In genomic region chrII:4703011-4703410, ce11 we compare ENCODE assay signal across 2 worm cellular contexts.
TF ChIP-seq lines count a peak whose summit lies in the region.

No protein-coding gene starts in this region.

TF ChIP-seq in whole organism, L4 larva, 104 proteins besides CTCF, POLR2A, EP300 and RAD21:
- TF ChIP-seq mep-1 (tag; optimal IDR thresholded peaks at IDR 0.05; lab: Kevin White, UChicago) (peak; percentile 7), F49E8.2 (tag; optimal IDR thresholded peaks at IDR 0.05; lab: Kevin White, UChicago; ENCODE audit: borderline replicate concordance) (peak; percentile 9), lin-38 (GFP tag; IDR thresholded peaks at IDR 0.05; lab: Robert Waterston, UW) (peak; percentile 61), F37D6.2 (tag; optimal IDR thresholded peaks at IDR 0.05; lab: Kevin White, UChicago) (no peak), unc-130 (GFP tag; optimal IDR thresholded peaks at IDR 0.05; lab: Kevin White, UChicago) (peak; percentile 7)

TF ChIP-seq in whole organism, young adult, 124 proteins besides CTCF, POLR2A, EP300 and RAD21:
- no peak for TF ChIP-seq F57A8.1 (GFP tag; optimal IDR thresholded peaks at IDR 0.05; lab: Kevin White, UChicago)
- TF ChIP-seq die-1 (tag; optimal IDR thresholded peaks at IDR 0.05; lab: Kevin White, UChicago): peak; percentile 10
- TF ChIP-seq F23B12.7 (tag; optimal IDR thresholded peaks at IDR 0.05; lab: Kevin White, UChicago; ENCODE audit: insufficient read depth): peak; percentile 19
- no peak for TF ChIP-seq dpl-1 (GFP tag; optimal IDR thresholded peaks at IDR 0.05; lab: Kevin White, UChicago)
- TF ChIP-seq hmg-1.2 (GFP tag; IDR thresholded peaks at IDR 0.05; lab: Robert Waterston, UW): peak; percentile 45
- TF ChIP-seq nhr-80 (tag; optimal IDR thresholded peaks at IDR 0.05; lab: Kevin White, UChicago): no peak
- peak; percentile 78 for TF ChIP-seq madf-6 (GFP tag; IDR thresholded peaks at IDR 0.05; lab: Robert Waterston, UW)
- TF ChIP-seq mcd-1 (GFP tag; IDR thresholded peaks at IDR 0.05; lab: Robert Waterston, UW): no peak
- TF ChIP-seq unc-130 (GFP tag; optimal IDR thresholded peaks at IDR 0.05; lab: Kevin White, UChicago): peak; percentile 66
- TF ChIP-seq attf-6 (GFP tag; IDR thresholded peaks at IDR 0.05; lab: Robert Waterston, UW): peak; percentile 76
- TF ChIP-seq F33H1.4 (GFP tag; IDR thresholded peaks at IDR 0.05; lab: Robert Waterston, UW): peak; percentile 36; the same call in 1 of the 2 replicates
- TF ChIP-seq F55B11.4 (tag; optimal IDR thresholded peaks at IDR 0.05; lab: Kevin White, UChicago; ENCODE audit: borderline replicate concordance, insufficient read depth): no peak
- no peak for TF ChIP-seq B0019.2 (GFP tag; conservative IDR thresholded peaks at IDR 0.05; lab: Robert Waterston, UW)
- no peak for TF ChIP-seq ceh-58 (GFP tag; IDR thresholded peaks at IDR 0.05; lab: Robert Waterston, UW)
- TF ChIP-seq madf-8 (GFP tag; conservative IDR thresholded peaks at IDR 0.05; lab: Robert Waterston, UW): peak; percentile 66
- no peak for TF ChIP-seq tbx-9 (tag; optimal IDR thresholded peaks at IDR 0.05; lab: Kevin White, UChicago; ENCODE audit: borderline replicate concordance)
- TF ChIP-seq Y53G8AR.9 (GFP tag; conservative IDR thresholded peaks at IDR 0.05; lab: Robert Waterston, UW): peak; percentile 83
- peak; percentile 96 for TF ChIP-seq Y79H2A.3 (GFP tag; conservative IDR thresholded peaks at IDR 0.05; lab: Robert Waterston, UW)
- TF ChIP-seq lin-40 (tag; optimal IDR thresholded peaks at IDR 0.05; lab: Kevin White, UChicago): no peak
- no peak for TF ChIP-seq B0261.1 (tag; optimal IDR thresholded peaks at IDR 0.05; lab: Kevin White, UChicago)
- TF ChIP-seq madf-3 (GFP tag; IDR thresholded peaks at IDR 0.05; lab: Robert Waterston, UW): peak; percentile 76
- TF ChIP-seq attf-3 (GFP tag; conservative IDR thresholded peaks at IDR 0.05; lab: Robert Waterston, UW): no peak
- peak; percentile 48 for TF ChIP-seq snpc-3.4 (tag; optimal IDR thresholded peaks at IDR 0.05; lab: Kevin White, UChicago)
- no peak for TF ChIP-seq F37B4.10 (GFP tag; IDR thresholded peaks at IDR 0.05; lab: Robert Waterston, UW)
- TF ChIP-seq snpc-1.1 (tag; optimal IDR thresholded peaks at IDR 0.05; lab: Kevin White, UChicago; ENCODE audit: insufficient read depth): no peak
- TF ChIP-seq egl-18 (GFP tag; IDR thresholded peaks at IDR 0.05; lab: Robert Waterston, UW): no peak
- TF ChIP-seq lin-35 (GFP tag; optimal IDR thresholded peaks at IDR 0.05; lab: Kevin White, UChicago): peak in 1 of 3 experiments; percentile 36
- peak; percentile 57 for TF ChIP-seq D2030.7 (GFP tag; IDR thresholded peaks at IDR 0.05; lab: Robert Waterston, UW)
- TF ChIP-seq dpff-1 (tag; optimal IDR thresholded peaks at IDR 0.05; lab: Kevin White, UChicago): no peak
- TF ChIP-seq efl-1 (GFP tag; optimal IDR thresholded peaks at IDR 0.05; lab: Kevin White, UChicago): peak; percentile 39
- TF ChIP-seq nfya-2 (GFP tag; IDR thresholded peaks at IDR 0.05; lab: Robert Waterston, UW): no peak
- no peak; the same call in none of the 2 replicates for TF ChIP-seq Y95B8A.8 (GFP tag; IDR thresholded peaks at IDR 0.05; lab: Robert Waterston, UW)
- TF ChIP-seq tbp1 (GFP tag; optimal IDR thresholded peaks at IDR 0.05; lab: Kevin White, UChicago): peak; percentile 6
- TF ChIP-seq zfh-2 (GFP tag; conservative IDR thresholded peaks at IDR 0.05; lab: Robert Waterston, UW): no peak
- TF ChIP-seq F22D6.2 (tag; optimal IDR thresholded peaks at IDR 0.05; lab: Kevin White, UChicago): no peak
- peak; percentile 92 for TF ChIP-seq hrde-1 (tag; optimal IDR thresholded peaks at IDR 0.05; lab: Kevin White, UChicago; ENCODE audit: borderline replicate concordance)
- TF ChIP-seq cebp-1 (GFP tag; IDR thresholded peaks at IDR 0.05; lab: Robert Waterston, UW): no peak
- TF ChIP-seq cebp-1 (tag; optimal IDR thresholded peaks at IDR 0.05; lab: Kevin White, UChicago): peak; percentile 58
- no peak; the same call in 1 of the 2 replicates for TF ChIP-seq dox-1 (GFP tag; IDR thresholded peaks at IDR 0.05; lab: Robert Waterston, UW)
- peak; percentile 13 for TF ChIP-seq xnd-1 (tag; optimal IDR thresholded peaks at IDR 0.05; lab: Kevin White, UChicago)
- no peak for TF ChIP-seq pbrm-1 (GFP tag; IDR thresholded peaks at IDR 0.05; lab: Robert Waterston, UW)
- no peak for TF ChIP-seq egl-44 (GFP tag; IDR thresholded peaks at IDR 0.05; lab: Robert Waterston, UW)
- TF ChIP-seq rpc-1 (optimal IDR thresholded peaks at IDR 0.05; lab: Kevin White, UChicago): no peak
- TF ChIP-seq rpc-1 (tag; optimal IDR thresholded peaks at IDR 0.05; lab: Kevin White, UChicago): no peak
- TF ChIP-seq hsf-1 (GFP tag; IDR thresholded peaks at IDR 0.05; lab: Robert Waterston, UW): peak; percentile 80
- TF ChIP-seq ceh-100 (GFP tag; IDR thresholded peaks at IDR 0.05; lab: Robert Waterston, UW): no peak; the same call in 1 of the 2 replicates
- TF ChIP-seq repo-1 (tag; optimal IDR thresholded peaks at IDR 0.05; lab: Kevin White, UChicago): peak; percentile 53
- no peak for TF ChIP-seq lsy-27 (tag; optimal IDR thresholded peaks at IDR 0.05; lab: Kevin White, UChicago; ENCODE audit: borderline replicate concordance, insufficient read depth)
- TF ChIP-seq ccch-3 (GFP tag; optimal IDR thresholded peaks at IDR 0.05; lab: Kevin White, UChicago): no peak
- TF ChIP-seq mes-4 (tag; optimal IDR thresholded peaks at IDR 0.05; lab: Kevin White, UChicago): peak; percentile 28
- peak; percentile 51; the same call in 1 of the 2 replicates for TF ChIP-seq C17E4.6 (GFP tag; IDR thresholded peaks at IDR 0.05; lab: Robert Waterston, UW)
- TF ChIP-seq egrh-3 (GFP tag; IDR thresholded peaks at IDR 0.05; lab: Robert Waterston, UW): no peak
- TF ChIP-seq zim-3 (tag; optimal IDR thresholded peaks at IDR 0.05; lab: Kevin White, UChicago): no peak
- TF ChIP-seq athp-1 (tag; optimal IDR thresholded peaks at IDR 0.05; lab: Kevin White, UChicago): peak; percentile 2
- TF ChIP-seq unc-62 (GFP tag; optimal IDR thresholded peaks at IDR 0.05; lab: Kevin White, UChicago): no peak
- peak; percentile 55 for TF ChIP-seq lsl-1 (GFP tag; optimal IDR thresholded peaks at IDR 0.05; lab: Kevin White, UChicago)
- no peak for TF ChIP-seq ztf-22 (GFP tag; optimal IDR thresholded peaks at IDR 0.05; lab: Kevin White, UChicago)
- 0 out of 2 replicates have a peak, but pooled peaks have one; percentile 28 for TF ChIP-seq nfyb-1 (GFP tag; IDR thresholded peaks at IDR 0.05; lab: Robert Waterston, UW)
- TF ChIP-seq tlf-1 (GFP tag; optimal IDR thresholded peaks at IDR 0.05; lab: Kevin White, UChicago): peak; percentile 64
- TF ChIP-seq T07F8.4 (tag; optimal IDR thresholded peaks at IDR 0.05; lab: Kevin White, UChicago): no peak
- no peak for TF ChIP-seq hlh-26 (GFP tag; conservative IDR thresholded peaks at IDR 0.05; lab: Robert Waterston, UW)
- TF ChIP-seq snpc-1.3 (tag; optimal IDR thresholded peaks at IDR 0.05; lab: Kevin White, UChicago; ENCODE audit: insufficient read depth): peak; percentile 46
- peak; percentile 16 for TF ChIP-seq him-1 (tag; optimal IDR thresholded peaks at IDR 0.05; lab: Kevin White, UChicago)
- TF ChIP-seq atf-7 (tag; optimal IDR thresholded peaks at IDR 0.05; lab: Kevin White, UChicago): peak; percentile 11
- no peak for TF ChIP-seq F52B5.7 (tag; optimal IDR thresholded peaks at IDR 0.05; lab: Kevin White, UChicago)
- no peak for TF ChIP-seq ztf-28 (GFP tag; IDR thresholded peaks at IDR 0.05; lab: Robert Waterston, UW)
- TF ChIP-seq Y53F4B.3 (GFP tag; IDR thresholded peaks at IDR 0.05; lab: Robert Waterston, UW): no peak
- peak; percentile 70; the same call in 1 of the 2 replicates for TF ChIP-seq B0336.3 (GFP tag; IDR thresholded peaks at IDR 0.05; lab: Robert Waterston, UW)
- TF ChIP-seq lin-26 (GFP tag; IDR thresholded peaks at IDR 0.05; lab: Robert Waterston, UW): peak; percentile 78
- TF ChIP-seq ekl-4 (GFP tag; IDR thresholded peaks at IDR 0.05; lab: Robert Waterston, UW): peak; percentile 74
- peak; percentile 77 for TF ChIP-seq rcor-1 (GFP tag; IDR thresholded peaks at IDR 0.05; lab: Robert Waterston, UW)
- peak; percentile 58 for TF ChIP-seq lin-54 (GFP tag; optimal IDR thresholded peaks at IDR 0.05; lab: Kevin White, UChicago)
- peak; percentile 62 for TF ChIP-seq F49E8.2 (tag; optimal IDR thresholded peaks at IDR 0.05; lab: Kevin White, UChicago; ENCODE audit: insufficient read depth)
- TF ChIP-seq Y67H2A.10 (GFP tag; conservative IDR thresholded peaks at IDR 0.05; lab: Robert Waterston, UW): no peak
- TF ChIP-seq mel-28 (tag; optimal IDR thresholded peaks at IDR 0.05; lab: Kevin White, UChicago; ENCODE audit: borderline replicate concordance): no peak

Comparison
In these comparisons a context has a peak if more than half of its experiments do, and no peak if none do; other contexts are left out.
1. Of the 7 proteins assayed by ChIP-seq in both whole organism, young adult and whole organism, L4 larva: peak only in whole organism, young adult: none; only in whole organism, L4 larva: none; in both: F49E8.2 and unc-130; in neither: 5.